Worm (Caenorhabditis elegans): ENCODE data around the gene C18B2.4.

DNA sequence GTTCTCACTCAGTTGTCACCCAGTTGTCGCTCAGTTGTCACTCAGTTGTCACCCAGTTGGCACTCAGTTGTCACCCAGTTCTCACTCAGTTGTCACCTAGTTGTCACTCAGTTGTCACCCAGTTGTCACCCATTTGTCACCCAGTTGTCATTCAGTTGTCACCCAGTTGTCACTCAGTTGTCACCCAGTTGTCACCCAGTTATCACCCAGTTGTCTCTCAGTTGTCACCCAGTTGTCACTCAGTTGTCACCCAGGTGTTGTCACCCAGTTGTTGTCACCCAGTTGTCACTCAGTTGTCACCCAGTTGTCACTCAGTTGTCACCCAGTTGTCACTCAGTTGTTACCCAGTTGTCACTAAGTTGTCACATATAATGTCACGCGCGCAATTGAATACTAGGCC is 26.0 kb upstream of the C18B2.4 start:
- TF ChIP-seq unc-39 (tag; optimal IDR thresholded peaks at IDR 0.05) (no peak), lsy-2 (tag; optimal IDR thresholded peaks at IDR 0.05) (no peak), mep-1 (tag; optimal IDR thresholded peaks at IDR 0.05) (no peak), nhr-28 (tag; optimal IDR thresholded peaks at IDR 0.05) (no peak), ces-1 (GFP tag; optimal IDR thresholded peaks at IDR 0.05) (no peak), lin-13 (tag; optimal IDR thresholded peaks at IDR 0.05) (no peak), nhr-12 (tag; optimal IDR thresholded peaks at IDR 0.05) (no peak), hlh-1 (tag; optimal IDR thresholded peaks at IDR 0.05) (no peak), unc-62 (GFP tag; optimal IDR thresholded peaks at IDR 0.05) (no peak), blmp-1 (tag; optimal IDR thresholded peaks at IDR 0.05) (no peak), elt-3 (tag; optimal IDR thresholded peaks at IDR 0.05) (no peak), ceh-83 (GFP tag; optimal IDR thresholded peaks at IDR 0.05) (no peak), bed-3 (GFP tag; optimal IDR thresholded peaks at IDR 0.05) (no peak), snpc-4 (tag; optimal IDR thresholded peaks at IDR 0.05) (no peak)

All from whole organism, mixed stage, embryonic.